Fruit fly (Drosophila melanogaster) whole organism, wandering third instar larva: Measurements from ENCODE around the gene Dd.
A peak's percentile ranks its signal among the peaks of the same experiment; 100 is the strongest.

Experiments used
- Abd-B ChIP-seq: fragments of >200 bp; optimal IDR thresholded peaks from 2 replicates; lab custom pipeline; 2017; ENCODE audit warnings: missing biosample characterization, missing genetic modification characterization
- CG9705 ChIP-seq: fragments of 200-800 bp; sonication (Bioruptor generic); optimal IDR thresholded peaks from 2 replicates; lab custom pipeline; 2018; ENCODE audit warnings: missing biosample characterization, mild to moderate bottlenecking, missing genetic modification characterization
- CrebA ChIP-seq: fragments of 200-800 bp; sonication (Bioruptor generic); optimal IDR thresholded peaks from 2 replicates; lab custom pipeline; 2016; ENCODE audit warnings: missing biosample characterization, mild to moderate bottlenecking, missing genetic modification characterization, borderline replicate concordance
- Dfd ChIP-seq: fragments of >200 bp; optimal IDR thresholded peaks from 2 replicates; lab custom pipeline; 2017; ENCODE audit warnings: missing biosample characterization, missing genetic modification characterization
- Dif ChIP-seq: fragments of 200-275, 200-300 bp; sonication (Bioruptor generic); optimal IDR thresholded peaks from 2 replicates; lab custom pipeline; 2018; ENCODE audit warnings: missing biosample characterization, missing genetic modification characterization; ENCODE audit not compliant: partially characterized antibody
- GATAd ChIP-seq: sonication (Bioruptor generic); optimal IDR thresholded peaks from 2 replicates; lab custom pipeline; 2016; ENCODE audit warnings: missing biosample characterization, missing genetic modification characterization
- HLH106 ChIP-seq: fragments of 200-800 bp; optimal IDR thresholded peaks from 3 replicates; lab custom pipeline; 2019; ENCODE audit warnings: missing biosample characterization, mild to moderate bottlenecking, missing genetic modification characterization, moderate library complexity
- Hnf4 ChIP-seq: fragments of 200-800 bp; sonication (Bioruptor generic); optimal IDR thresholded peaks from 2 replicates; lab custom pipeline; 2016; ENCODE audit warnings: missing biosample characterization, mild to moderate bottlenecking, missing genetic modification characterization
- Hr78 ChIP-seq: fragments of >200 bp; optimal IDR thresholded peaks from 2 replicates; lab custom pipeline; 2017; ENCODE audit warnings: missing biosample characterization, missing genetic modification characterization
- Hr83 ChIP-seq: fragments of 200-300 bp; sonication (Bioruptor generic); optimal IDR thresholded peaks from 2 replicates; lab custom pipeline; 2016; ENCODE audit warnings: missing biosample characterization, mild to moderate bottlenecking, missing genetic modification characterization, moderate library complexity; ENCODE audit not compliant: poor library complexity, severe bottlenecking
- Jra ChIP-seq: sonication (Bioruptor generic); optimal IDR thresholded peaks from 2 replicates; lab custom pipeline; 2016; ENCODE audit warnings: missing biosample characterization, missing genetic modification characterization
- Mio ChIP-seq: sonication (Bioruptor generic); optimal IDR thresholded peaks from 2 replicates; lab custom pipeline; 2016; ENCODE audit warnings: missing biosample characterization, missing genetic modification characterization
- Myc ChIP-seq: fragments of >200 bp; optimal IDR thresholded peaks from 2 replicates; lab custom pipeline; 2017
- N ChIP-seq: fragments of >200 bp; optimal IDR thresholded peaks from 2 replicates; lab custom pipeline; 2018; ENCODE audit warnings: missing biosample characterization, missing external identifiers, missing genetic modification characterization
- OdsH ChIP-seq: fragments of 200-800 bp; sonication (Bioruptor generic); optimal IDR thresholded peaks from 2 replicates; lab custom pipeline; 2016; ENCODE audit warnings: missing biosample characterization, mild to moderate bottlenecking, missing genetic modification characterization
- Rel ChIP-seq, 2 experiments: fragments of 200-800 bp; sonication (Bioruptor generic) in 1 of 2; optimal IDR thresholded peaks; 2 replicates in 1 of 2; 3 replicates in 1 of 2; lab custom pipeline; 2016 to 2019; ENCODE audit warnings: mild to moderate bottlenecking in 2 of 2, missing biosample characterization in 2 of 2, missing genetic modification characterization in 2 of 2, moderate library complexity in 1 of 2
- Sp1 ChIP-seq: fragments of 200-800 bp; sonication (Bioruptor generic); optimal IDR thresholded peaks from 3 replicates; lab custom pipeline; 2019; ENCODE audit warnings: missing biosample characterization, mild to moderate bottlenecking, missing genetic modification characterization, moderate library complexity
- Vsx2 ChIP-seq: fragments of 200-300, 225-300 bp; sonication (Bioruptor generic); optimal IDR thresholded peaks from 2 replicates; lab custom pipeline; 2018; ENCODE audit warnings: missing biosample characterization, missing genetic modification characterization; ENCODE audit not compliant: partially characterized antibody
- br ChIP-seq: fragments of 200-800 bp; sonication (Bioruptor generic); optimal IDR thresholded peaks from 2 replicates; lab custom pipeline; 2016; ENCODE audit warnings: missing biosample characterization, missing genetic modification characterization
- brk ChIP-seq: fragments of 200-800 bp; sonication (Bioruptor generic); optimal IDR thresholded peaks from 2 replicates; lab custom pipeline; 2016; ENCODE audit warnings: missing biosample characterization, mild to moderate bottlenecking, missing genetic modification characterization
- dl ChIP-seq, 2 experiments: fragments of 175-275, 200-275 bp in 1 of 2; fragments of 200-275 bp in 1 of 2; sonication (Bioruptor generic); optimal IDR thresholded peaks; lab custom pipeline; 2018; ENCODE audit warnings: mild to moderate bottlenecking in 2 of 2, missing biosample characterization in 2 of 2, missing genetic modification characterization in 2 of 2, moderate library complexity in 2 of 2; ENCODE audit not compliant: partially characterized antibody in 2 of 2, insufficient read depth in 1 of 2
- dmrt93B ChIP-seq: fragments of 200-800 bp; sonication (Bioruptor generic); optimal IDR thresholded peaks from 2 replicates; lab custom pipeline; 2018; ENCODE audit warnings: missing biosample characterization, mild to moderate bottlenecking, missing genetic modification characterization
- dsf ChIP-seq: sonication (Bioruptor generic); optimal IDR thresholded peaks from 2 replicates; lab custom pipeline; 2016; ENCODE audit warnings: missing biosample characterization, missing genetic modification characterization, borderline replicate concordance
- ey ChIP-seq: fragments of 200-800 bp; sonication (Bioruptor generic); optimal IDR thresholded peaks from 2 replicates; lab custom pipeline; 2016; ENCODE audit warnings: missing biosample characterization, missing genetic modification characterization
- foxo ChIP-seq, 2 experiments: fragments of 200-800 bp; sonication (Bioruptor generic); optimal IDR thresholded peaks; 2 replicates in 1 of 2; 3 replicates in 1 of 2; lab custom pipeline; 2016 to 2017; ENCODE audit warnings: missing biosample characterization in 2 of 2, missing genetic modification characterization in 2 of 2
- fru ChIP-seq: fragments of 200-800 bp; sonication (Bioruptor generic); optimal IDR thresholded peaks from 3 replicates; lab custom pipeline; 2016; ENCODE audit warnings: missing biosample characterization, mild to moderate bottlenecking, missing genetic modification characterization
- h ChIP-seq: fragments of 200-800 bp; sonication (Bioruptor generic); optimal IDR thresholded peaks from 3 replicates; lab custom pipeline; 2016; ENCODE audit warnings: missing biosample characterization, mild to moderate bottlenecking, missing genetic modification characterization
- jim ChIP-seq: fragments of 175-275, 200-325 bp; sonication (Bioruptor generic); optimal IDR thresholded peaks from 2 replicates; lab custom pipeline; 2016; ENCODE audit warnings: missing biosample characterization, mild to moderate bottlenecking, missing genetic modification characterization
- lola ChIP-seq: fragments of >200 bp; optimal IDR thresholded peaks from 2 replicates; lab custom pipeline; 2017; ENCODE audit warnings: missing biosample characterization, missing genetic modification characterization
- pan ChIP-seq: fragments of >200 bp; optimal IDR thresholded peaks from 2 replicates; lab custom pipeline; 2017
- psq ChIP-seq: fragments of 200-800 bp; sonication (Bioruptor generic); optimal IDR thresholded peaks from 3 replicates; lab custom pipeline; 2017; ENCODE audit warnings: missing biosample characterization, mild to moderate bottlenecking, missing genetic modification characterization, moderate library complexity
- rgr ChIP-seq: fragments of 200-800 bp; sonication (Bioruptor generic); optimal IDR thresholded peaks from 3 replicates; lab custom pipeline; 2016; ENCODE audit warnings: missing biosample characterization, mild to moderate bottlenecking, missing genetic modification characterization
- sage ChIP-seq: fragments of 200-800 bp; sonication (Bioruptor generic); optimal IDR thresholded peaks from 2 replicates; lab custom pipeline; 2016; ENCODE audit warnings: missing biosample characterization, mild to moderate bottlenecking, missing genetic modification characterization
- sv ChIP-seq: fragments of 200-800 bp; sonication (Bioruptor generic); optimal IDR thresholded peaks from 3 replicates; lab custom pipeline; 2016; ENCODE audit warnings: missing biosample characterization, missing genetic modification characterization
- tai ChIP-seq: sonication (Bioruptor generic); optimal IDR thresholded peaks from 2 replicates; lab custom pipeline; 2016; ENCODE audit warnings: missing biosample characterization, missing genetic modification characterization
- usp ChIP-seq: fragments of >200 bp; optimal IDR thresholded peaks from 2 replicates; lab custom pipeline; 2017; ENCODE audit warnings: missing biosample characterization, missing genetic modification characterization
- woc ChIP-seq: sonication (Bioruptor generic); optimal IDR thresholded peaks from 2 replicates; lab custom pipeline; 2016; ENCODE audit warnings: missing biosample characterization, mild to moderate bottlenecking, missing genetic modification characterization

The Dd gene

DNA sequence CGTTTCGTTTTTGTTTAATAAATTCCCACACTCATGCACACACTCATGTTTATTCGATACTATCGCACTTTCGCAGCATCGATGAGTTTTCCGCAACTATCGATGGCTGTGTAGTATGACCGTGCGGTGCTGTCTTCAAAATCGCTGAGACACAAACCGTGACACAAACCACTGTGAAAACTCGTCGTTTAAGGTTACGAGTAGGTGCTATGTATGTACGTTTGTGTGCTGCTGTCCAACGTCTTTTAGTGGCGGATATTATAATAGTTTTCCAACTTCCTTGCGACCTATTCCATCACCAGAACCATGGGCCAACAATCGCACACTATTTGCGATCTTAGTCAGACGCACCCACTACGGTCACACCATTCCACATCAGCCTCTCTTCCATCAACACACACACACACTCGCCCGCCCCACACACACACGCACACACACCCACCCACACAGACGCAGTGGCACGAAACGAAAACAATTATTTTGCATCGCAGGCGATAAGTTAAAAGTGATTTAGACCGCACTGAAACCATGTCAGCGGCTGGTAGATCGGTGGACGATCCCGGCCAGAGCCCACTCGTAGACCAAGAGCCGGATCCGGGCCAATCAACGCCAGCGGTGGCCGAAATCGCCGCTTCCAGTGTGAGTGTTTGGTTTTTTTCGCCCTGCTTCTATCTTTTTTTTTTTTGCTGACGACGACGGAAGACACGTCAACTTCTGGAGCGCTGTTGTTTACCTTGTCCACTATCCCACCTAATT, at the start of gene Dd, which contains the start of gene CG1486:
Gene Dd (minus strand): TSS at position 77 of the 756 bp plus-strand sequence.
Gene CG1486 (plus strand): TSS at position 114 of the 756 bp plus-strand sequence.
- TF ChIP-seq dmrt93B (GFP tag; lab: Kevin White, UChicago) (no peak), usp (GFP tag; lab: Kevin White, UChicago) (no peak), brk (no peak), Jra (GFP tag; lab: Kevin White, UChicago) (peak; percentile 28), Myc (lab: Kevin White, UChicago) (peak; percentile 30), Dfd (GFP tag; lab: Kevin White, UChicago) (peak; percentile 25), pan (lab: Kevin White, UChicago) (no peak), N (no peak), dsf (no peak), Dif (no peak), Hr78 (GFP tag; lab: Kevin White, UChicago) (no peak), HLH106 (tag; lab: Kevin White, UChicago) (peak; percentile 4), Sp1 (GFP tag; lab: Kevin White, UChicago) (no peak), Rel (GFP tag; optimal IDR thresholded peaks at IDR 0.05; lab: Kevin White, UChicago) (no peak), Rel (tag; optimal IDR thresholded peaks at IDR 0.05; lab: Kevin White, UChicago) (peak; percentile 22), h (GFP tag; lab: Kevin White, UChicago) (peak; percentile 33)

dm6 chrX:21369149-21369988, 45.6 kb upstream of the Dd start:
- TF ChIP-seq Rel (GFP tag; optimal IDR thresholded peaks at IDR 0.05; lab: Kevin White, UChicago) (no peak), Rel (tag; optimal IDR thresholded peaks at IDR 0.05; lab: Kevin White, UChicago) (peak; percentile 83), Mio (GFP tag; lab: Kevin White, UChicago) (no peak), woc (GFP tag; lab: Kevin White, UChicago) (no peak), OdsH (GFP tag; lab: Kevin White, UChicago) (peak; percentile 12), Hr78 (GFP tag; lab: Kevin White, UChicago) (no peak), dmrt93B (GFP tag; lab: Kevin White, UChicago) (no peak), h (GFP tag; lab: Kevin White, UChicago) (no peak), Jra (GFP tag; lab: Kevin White, UChicago) (no peak), Myc (lab: Kevin White, UChicago) (no peak), tai (GFP tag; lab: Kevin White, UChicago) (peak; percentile 28), rgr (GFP tag; lab: Kevin White, UChicago) (peak; percentile 1)

DNA sequence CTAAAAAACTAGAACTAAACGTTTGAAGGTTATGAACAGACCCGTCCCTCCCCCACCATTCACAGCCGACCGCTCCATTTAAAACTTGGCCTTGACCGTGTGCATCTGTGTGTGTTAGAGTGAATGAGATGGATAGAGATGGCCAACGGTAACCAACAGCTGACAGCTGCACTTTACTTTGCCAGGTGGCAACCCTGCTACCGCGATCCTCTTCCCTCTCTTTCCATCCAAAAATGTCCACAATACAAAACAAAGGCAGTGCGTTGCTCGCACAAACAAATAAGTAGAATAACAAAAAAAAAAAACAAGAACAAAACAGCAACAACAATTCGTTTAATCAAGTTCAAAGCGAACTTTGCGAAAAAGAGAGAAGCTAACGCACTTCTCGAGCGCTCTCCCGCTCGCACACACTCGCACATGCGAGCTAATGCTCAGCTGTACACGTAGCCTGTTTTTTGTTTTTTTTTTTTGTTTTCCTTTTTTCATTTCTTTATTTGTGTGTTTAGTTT, 44.7 kb upstream of the Dd start:
- TF ChIP-seq ey (GFP tag; lab: Kevin White, UChicago), result no peak
- no peak for TF ChIP-seq lola (GFP tag; lab: Kevin White, UChicago)
- no peak for TF ChIP-seq sage
- TF ChIP-seq usp (GFP tag; lab: Kevin White, UChicago), result no peak
- TF ChIP-seq GATAd, result no peak
- peak; percentile 72 for TF ChIP-seq jim (GFP tag; lab: Kevin White, UChicago)
- no peak for TF ChIP-seq CG9705
- TF ChIP-seq Abd-B (GFP tag; lab: Kevin White, UChicago), result no peak
- TF ChIP-seq Hr83, result peak; percentile 20
- no peak for TF ChIP-seq Dfd (GFP tag; lab: Kevin White, UChicago)
- no peak for TF ChIP-seq tai (GFP tag; lab: Kevin White, UChicago)
- peak; percentile 37 for TF ChIP-seq h (GFP tag; lab: Kevin White, UChicago)
- TF ChIP-seq Dif, result peak; percentile 26
- no peak for TF ChIP-seq Myc (lab: Kevin White, UChicago)
- TF ChIP-seq CrebA (GFP tag; lab: Kevin White, UChicago), result peak; percentile 90
- no peak for TF ChIP-seq Rel (GFP tag; optimal IDR thresholded peaks at IDR 0.05; lab: Kevin White, UChicago)
- TF ChIP-seq Rel (tag; optimal IDR thresholded peaks at IDR 0.05; lab: Kevin White, UChicago), result peak; percentile 5
- no peak for TF ChIP-seq fru (GFP tag; lab: Kevin White, UChicago)
- TF ChIP-seq OdsH (GFP tag; lab: Kevin White, UChicago), result peak; percentile 7
- peak; percentile 2 for TF ChIP-seq br (GFP tag; lab: Kevin White, UChicago)
- TF ChIP-seq rgr (GFP tag; lab: Kevin White, UChicago), result peak; percentile 4
- no peak for TF ChIP-seq dsf
- no peak for TF ChIP-seq foxo (GFP tag; optimal IDR thresholded peaks at IDR 0.05; lab: Kevin White, UChicago)
- no peak for TF ChIP-seq woc (GFP tag; lab: Kevin White, UChicago)
- TF ChIP-seq HLH106 (tag; lab: Kevin White, UChicago), result no peak
- TF ChIP-seq sv, result no peak
- no peak for TF ChIP-seq Hr78 (GFP tag; lab: Kevin White, UChicago)
- TF ChIP-seq N, result no peak
- TF ChIP-seq pan (lab: Kevin White, UChicago), result no peak
- no peak for TF ChIP-seq Sp1 (GFP tag; lab: Kevin White, UChicago)
- TF ChIP-seq Jra (GFP tag; lab: Kevin White, UChicago), result no peak
- no peak for TF ChIP-seq Hnf4 (GFP tag; lab: Kevin White, UChicago)
- TF ChIP-seq dmrt93B (GFP tag; lab: Kevin White, UChicago), result no peak
- TF ChIP-seq dl (GFP tag; optimal IDR thresholded peaks at IDR 0.05; lab: Kevin White, UChicago; ENCODE audit: insufficient read depth in 1 of 2, partially characterized antibody in 2 of 2), result no peak
- TF ChIP-seq Mio (GFP tag; lab: Kevin White, UChicago), result no peak
- TF ChIP-seq psq (GFP tag; lab: Kevin White, UChicago), result no peak
- no peak for TF ChIP-seq Vsx2 (GFP tag; lab: Kevin White, UChicago)
